Fruit fly (Drosophila melanogaster): Measurements from ENCODE around the gene CG14377.

Gene CG14377

dm6 chr3R:13403032-13403459 is 5.4 kb downstream of the CG14377 start, which contains the start of gene Dpm3 (continued):
- TF ChIP-seq D19A (tag; optimal IDR thresholded peaks at IDR 0.05) (no peak), dan (GFP tag; IDR thresholded peaks at IDR 0.05) (no peak), E2f2 (GFP tag; IDR thresholded peaks at IDR 0.05) (peak; percentile 96), Elba2 (GFP tag; optimal IDR thresholded peaks at IDR 0.05) (peak; percentile 100), slou (GFP tag; optimal IDR thresholded peaks at IDR 0.05) (peak; percentile 53), bsh (GFP tag; optimal IDR thresholded peaks at IDR 0.05) (peak in 1 of 2 experiments; percentile 15), NK7.1 (GFP tag; optimal IDR thresholded peaks at IDR 0.05) (no peak), Atf6 (GFP tag; IDR thresholded peaks at IDR 0.05) (no peak), CG8478 (optimal IDR thresholded peaks at IDR 0.05) (no peak), grn (GFP tag; optimal IDR thresholded peaks at IDR 0.05) (peak; percentile 34), hb (GFP tag; IDR thresholded peaks at IDR 0.05; ENCODE audit: partially characterized antibody) (peak; percentile 88), CG17385 (GFP tag; optimal IDR thresholded peaks at IDR 0.05) (no peak), CG1233 (GFP tag; optimal IDR thresholded peaks at IDR 0.05) (no peak), exex (tag; optimal IDR thresholded peaks at IDR 0.05) (peak; percentile 15), lmd (GFP tag; IDR thresholded peaks at IDR 0.05) (no peak), CG14667 (GFP tag; IDR thresholded peaks at IDR 0.05) (no peak), CHES-1-like (GFP tag; optimal IDR thresholded peaks at IDR 0.05) (peak; percentile 68), D19B (GFP tag; optimal IDR thresholded peaks at IDR 0.05) (no peak), Side (GFP tag; optimal IDR thresholded peaks at IDR 0.05) (no peak), hth (optimal IDR thresholded peaks at IDR 0.05) (no peak), sqz (GFP tag; optimal IDR thresholded peaks at IDR 0.05) (no peak), Sox102F (GFP tag; optimal IDR thresholded peaks at IDR 0.05) (peak; percentile 13), eve (GFP tag; optimal IDR thresholded peaks at IDR 0.05) (no peak), CG7556 (GFP tag; optimal IDR thresholded peaks at IDR 0.05) (no peak), CG32532 (GFP tag; IDR thresholded peaks at IDR 0.05) (peak; percentile 35; the same call in 1 of the 2 replicates), Pdp1 (GFP tag; optimal IDR thresholded peaks at IDR 0.05) (peak in 1 of 2 experiments; percentile 57), CG9727 (GFP tag; optimal IDR thresholded peaks at IDR 0.05) (peak; percentile 16), CG7839 (tag; optimal IDR thresholded peaks at IDR 0.05) (peak; percentile 5), CG32772 (GFP tag; IDR thresholded peaks at IDR 0.05) (no peak), CG15601 (tag; optimal IDR thresholded peaks at IDR 0.05) (peak; percentile 60), bab2 (GFP tag; optimal IDR thresholded peaks at IDR 0.05) (no peak), CG16815 (GFP tag; optimal IDR thresholded peaks at IDR 0.05) (no peak), CG1603 (tag; optimal IDR thresholded peaks at IDR 0.05) (peak; percentile 86), CG10366 (GFP tag; IDR thresholded peaks at IDR 0.05) (no peak), fd64A (GFP tag; optimal IDR thresholded peaks at IDR 0.05) (no peak), CG7357 (GFP tag; IDR thresholded peaks at IDR 0.05) (no peak), al (GFP tag; IDR thresholded peaks at IDR 0.05) (no peak), esg (GFP tag; conservative IDR thresholded peaks at IDR 0.05) (no peak), CG3847 (GFP tag; IDR thresholded peaks at IDR 0.05) (peak; percentile 86), CG12391 (tag; optimal IDR thresholded peaks at IDR 0.05) (peak; percentile 58), CG14860 (GFP tag; IDR thresholded peaks at IDR 0.05; ENCODE audit: partially characterized antibody) (peak; percentile 91), Hsf (GFP tag; optimal IDR thresholded peaks at IDR 0.05) (peak; percentile 52), Hr3 (GFP tag; optimal IDR thresholded peaks at IDR 0.05) (no peak), CG30020 (tag; optimal IDR thresholded peaks at IDR 0.05) (peak; percentile 33), MTF-1 (GFP tag; optimal IDR thresholded peaks at IDR 0.05; ENCODE audit: borderline replicate concordance) (no peak), ab (GFP tag; optimal IDR thresholded peaks at IDR 0.05) (no peak), Scr (GFP tag; IDR thresholded peaks at IDR 0.05; ENCODE audit: partially characterized antibody) (peak; percentile 93), CG7963 (GFP tag; IDR thresholded peaks at IDR 0.05; ENCODE audit: partially characterized antibody) (peak; percentile 73; the same call in 2 of the 3 replicates), CG31365 (tag; optimal IDR thresholded peaks at IDR 0.05) (no peak), fd102C (GFP tag; optimal IDR thresholded peaks at IDR 0.05) (no peak), PHDP (tag; optimal IDR thresholded peaks at IDR 0.05) (peak; percentile 17)
